Worm (Caenorhabditis elegans): ENCODE data around the gene pdha-1.

DNA sequence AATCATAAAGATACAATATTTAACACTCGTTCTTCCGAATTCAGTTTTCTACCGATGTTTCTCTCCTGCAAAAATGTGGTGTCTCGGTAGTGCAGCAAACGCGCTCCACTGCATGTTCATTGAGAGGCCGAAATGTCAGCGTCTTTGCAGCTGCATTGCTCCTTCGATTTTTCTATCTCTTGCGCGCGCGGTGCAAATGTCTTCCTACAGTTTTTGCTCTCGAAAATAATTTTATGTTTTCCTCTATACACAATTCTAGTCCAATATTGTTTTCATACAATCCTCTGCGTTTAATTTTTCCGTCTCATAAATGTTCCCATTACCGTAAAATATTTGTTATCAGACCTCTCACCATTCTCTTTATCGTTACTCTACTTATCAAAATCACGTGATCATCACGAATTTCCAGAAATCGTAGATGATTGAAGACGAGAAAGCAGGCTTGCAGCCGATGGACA, 3.7 kb upstream of the pdha-1 start, which contains the start of gene ufd-2:
- no peak for TF ChIP-seq nhr-76 (tag; optimal IDR thresholded peaks at IDR 0.05)
- no peak for TF ChIP-seq ama-1 (optimal IDR thresholded peaks at IDR 0.05)
- peak; percentile 69 for TF ChIP-seq mxl-3 (GFP tag; optimal IDR thresholded peaks at IDR 0.05)
- no peak for TF ChIP-seq ceh-28 (tag; optimal IDR thresholded peaks at IDR 0.05)
- peak; percentile 45 for TF ChIP-seq dve-1 (tag; optimal IDR thresholded peaks at IDR 0.05; ENCODE audit: insufficient read depth)
- peak; percentile 2 for TF ChIP-seq aha-1 (tag)
